Worm (Caenorhabditis elegans): ENCODE data around the gene vit-5.

DNA sequence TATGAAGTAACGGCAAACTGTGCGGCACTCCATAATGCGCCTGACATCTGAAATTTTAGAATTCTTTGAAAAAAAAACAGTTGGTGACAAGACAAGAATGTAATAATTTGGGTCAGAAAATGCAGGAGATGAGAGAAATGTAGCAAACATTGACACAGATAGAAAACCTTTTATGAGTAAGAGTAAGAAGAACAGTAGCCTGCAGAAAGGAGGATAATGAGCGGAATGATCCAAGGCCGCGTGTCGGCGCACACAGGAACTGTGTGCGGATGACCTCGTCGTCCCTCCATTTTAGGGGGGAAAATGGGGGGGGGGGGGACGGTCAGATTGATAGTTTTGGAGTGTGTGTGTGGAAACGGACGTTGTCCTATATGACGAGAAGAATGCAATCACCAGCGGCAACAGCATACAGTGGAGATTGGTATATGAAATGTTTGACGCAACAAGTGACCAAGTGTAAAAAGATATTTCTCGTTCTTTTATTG lies 11.4 kb downstream of the vit-5 start, which contains the start of gene dhs-27:
- no peak for TF ChIP-seq nhr-237 (tag; optimal IDR thresholded peaks at IDR 0.05)
- TF ChIP-seq lin-15B (tag; optimal IDR thresholded peaks at IDR 0.05) = no peak
- no peak for TF ChIP-seq pqm-1 (tag; optimal IDR thresholded peaks at IDR 0.05)
- no peak for TF ChIP-seq skn-1 (tag; optimal IDR thresholded peaks at IDR 0.05)
- no peak for TF ChIP-seq zag-1 (tag; optimal IDR thresholded peaks at IDR 0.05)
- no peak for TF ChIP-seq jun-1 (tag; optimal IDR thresholded peaks at IDR 0.05)
- TF ChIP-seq nhr-76 (tag; optimal IDR thresholded peaks at IDR 0.05) = no peak

All from whole organism, L3 larva.